Worm (Caenorhabditis elegans) whole organism, midembryonic: Measurements from ENCODE around the gene B0001.2.

Source experiments
- T22C8.4 ChIP-seq: fragments of 200-800 bp; sonication (Bioruptor generic); IDR thresholded peaks from 2 replicates; pipeline ENCODE4 v1.3.6; 2022; ENCODE audit warnings: missing genetic modification characterization, missing compliant biosample characterization
- cog-1 ChIP-seq: sonication (generic microtip); optimal IDR thresholded peaks from 2 replicates; lab custom pipeline; 2016; ENCODE audit warnings: missing genetic modification characterization, missing compliant biosample characterization
- flt-1 ChIP-seq: fragments of 200-800 bp; sonication (Bioruptor generic); IDR thresholded peaks from 2 replicates; pipeline ENCODE4 v1.3.6; 2022; ENCODE audit warnings: missing genetic modification characterization, missing compliant biosample characterization
- klf-2 ChIP-seq: fragments of 200-800 bp; sonication (Bioruptor generic); conservative IDR thresholded peaks from 2 replicates; pipeline ENCODE4 v1.3.6; 2022; ENCODE audit warnings: missing genetic modification reagents, missing genetic modification characterization, missing compliant biosample characterization
- med-1 ChIP-seq: sonication (generic microtip); optimal IDR thresholded peaks from 2 replicates; lab custom pipeline; 2017; ENCODE audit warnings: missing genetic modification characterization, mild to moderate bottlenecking, missing compliant biosample characterization, antibody characterized with exemption, missing genetic modification reagents; ENCODE audit not compliant: insufficient read depth
- ref-1 ChIP-seq: fragments of 200-800 bp; sonication (Bioruptor generic); conservative IDR thresholded peaks from 2 replicates; pipeline ENCODE4 v1.3.6; 2022; ENCODE audit warnings: missing genetic modification reagents, missing genetic modification characterization, missing compliant biosample characterization
- tab-1 ChIP-seq: fragments of 200-800 bp; sonication (Bioruptor generic); IDR thresholded peaks from 2 replicates; pipeline ENCODE4 v1.3.6; 2022; ENCODE audit warnings: missing genetic modification characterization, missing compliant biosample characterization
- ztf-23 ChIP-seq: fragments of 200-800 bp; sonication (Bioruptor generic); IDR thresholded peaks from 2 replicates; pipeline ENCODE4 v1.3.6; 2022; ENCODE audit warnings: missing genetic modification reagents, missing genetic modification characterization, missing compliant biosample characterization
- ztf-29 ChIP-seq: fragments of 200-800 bp; sonication (Bioruptor generic); IDR thresholded peaks from 2 replicates; pipeline ENCODE4 v1.3.6; 2022; ENCODE audit warnings: missing genetic modification reagents, missing genetic modification characterization, missing compliant biosample characterization

The B0001.2 gene

DNA sequence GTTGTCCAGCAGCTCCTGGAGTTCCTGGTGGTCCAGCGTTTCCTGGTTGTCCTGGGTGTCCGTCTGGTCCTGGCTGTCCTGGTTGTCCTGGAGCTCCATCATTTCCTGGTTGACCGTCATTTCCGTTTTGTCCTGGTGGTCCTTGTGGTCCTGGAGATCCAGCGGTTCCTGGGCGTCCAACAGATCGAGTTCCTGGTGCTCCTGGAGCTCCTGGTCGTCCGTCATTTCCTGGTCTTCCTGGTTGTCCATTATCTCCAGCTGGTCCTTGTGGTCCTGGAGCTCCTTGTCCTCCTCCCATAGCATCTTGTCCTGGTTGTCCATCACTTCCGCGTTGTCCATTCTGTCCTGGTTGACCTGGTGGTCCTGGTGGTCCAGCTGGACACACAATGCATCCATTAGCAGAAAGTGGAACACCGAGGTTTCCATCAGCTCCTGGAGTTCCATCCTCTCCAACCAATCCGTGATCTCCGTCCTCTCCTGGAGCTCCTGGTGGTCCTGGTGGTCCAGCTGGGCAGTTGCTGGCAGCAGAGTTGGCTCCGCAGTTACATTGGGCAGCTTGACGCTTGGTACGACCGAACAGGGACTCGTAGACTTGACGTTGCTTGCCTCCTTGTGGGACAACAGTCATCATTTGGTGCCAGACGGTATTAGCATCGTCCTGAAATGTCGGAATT is 41.7 kb downstream of the B0001.2 start:
- TF ChIP-seq cog-1: no peak
- no peak for TF ChIP-seq med-1 (GFP tag; lab: Kevin White, UChicago)
- TF ChIP-seq ref-1: no peak
- TF ChIP-seq flt-1 (GFP tag; lab: Robert Waterston, UW): no peak
- no peak for TF ChIP-seq T22C8.4 (GFP tag; lab: Robert Waterston, UW)
- TF ChIP-seq ztf-29 (GFP tag; lab: Robert Waterston, UW): no peak
- no peak for TF ChIP-seq tab-1
- TF ChIP-seq ztf-23 (GFP tag; lab: Robert Waterston, UW): no peak
- no peak for TF ChIP-seq klf-2

DNA sequence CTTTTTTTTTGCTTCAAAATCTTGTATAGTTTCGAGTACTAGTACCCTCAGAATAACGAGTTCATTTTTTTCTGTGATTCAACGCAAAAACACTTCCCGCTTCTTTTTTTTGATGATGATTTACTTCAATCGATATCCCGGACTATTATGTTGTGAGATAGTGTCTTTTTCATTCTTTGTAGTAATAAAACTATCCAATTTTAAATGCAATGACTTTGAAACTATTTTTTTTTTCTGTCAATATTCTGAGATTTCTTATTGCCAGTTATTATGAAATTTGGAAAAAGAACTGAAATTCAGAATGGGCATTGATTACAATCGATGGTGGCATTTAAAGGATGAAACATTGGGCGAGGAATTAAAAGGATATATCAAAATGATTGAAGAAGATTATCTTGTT is 45.2 kb downstream of the B0001.2 start, which contains the start of gene M18.3:
Gene M18.3, plus strand, starts transcription at position 301 of the 400 bp plus-strand sequence.
- TF ChIP-seq cog-1: no peak
- no peak for TF ChIP-seq klf-2
- TF ChIP-seq ztf-23 (GFP tag; lab: Robert Waterston, UW): no peak
- TF ChIP-seq med-1 (GFP tag; lab: Kevin White, UChicago): no peak
- TF ChIP-seq flt-1 (GFP tag; lab: Robert Waterston, UW): no peak
- TF ChIP-seq ztf-29 (GFP tag; lab: Robert Waterston, UW): no peak
